Fruit fly (Drosophila melanogaster) whole organism, embryonic: Measurements from ENCODE around the gene CG13069.

ENCODE experiments used
- Aef1 ChIP-seq: fragments of 200-800 bp; sonication (Bioruptor generic); IDR thresholded peaks from 3 replicates; pipeline ENCODE4 v1.3.6; 2022; ENCODE audit warnings: missing biosample characterization, missing genetic modification characterization
- Blimp-1 ChIP-seq: fragments of 200-800 bp; sonication (Bioruptor generic); optimal IDR thresholded peaks from 3 replicates; lab custom pipeline; 2018; ENCODE audit warnings: missing biosample characterization, missing genetic modification characterization, mild to moderate bottlenecking, moderate library complexity, missing genetic modification reagents
- CG1024 ChIP-seq: fragments of 200-800 bp; sonication (Bioruptor generic); IDR thresholded peaks from 2 replicates; pipeline ENCODE4 v1.3.6; 2022; ENCODE audit warnings: missing biosample characterization, missing genetic modification characterization
- CG11085 ChIP-seq: fragments of 200-800 bp; sonication (Bioruptor generic); IDR thresholded peaks from 2 replicates; pipeline ENCODE4 v1.3.6; 2022; ENCODE audit warnings: missing biosample characterization, missing genetic modification characterization
- CG11560 ChIP-seq: fragments of 200-800 bp; sonication (Bioruptor generic); IDR thresholded peaks from 3 replicates; pipeline ENCODE4 v1.3.6; 2022; ENCODE audit warnings: missing biosample characterization, missing genetic modification characterization
- CG12769 ChIP-seq: fragments of 200-800 bp; sonication (Bioruptor generic); optimal IDR thresholded peaks from 2 replicates; lab custom pipeline; 2019; ENCODE audit warnings: missing biosample characterization, mild to moderate bottlenecking, missing genetic modification characterization, moderate library complexity
- CG1647 ChIP-seq: fragments of 200-800 bp; sonication (Bioruptor generic); optimal IDR thresholded peaks from 3 replicates; lab custom pipeline; 2016; ENCODE audit warnings: missing biosample characterization, missing genetic modification characterization
- CG16779 ChIP-seq: fragments of 200-800 bp; sonication (Bioruptor generic); IDR thresholded peaks from 2 replicates; pipeline ENCODE4 v1.3.6; 2022; ENCODE audit warnings: missing biosample characterization, missing genetic modification characterization
- CG17385 ChIP-seq: fragments of 200-800 bp; sonication (Bioruptor generic); optimal IDR thresholded peaks from 3 replicates; lab custom pipeline; 2018; ENCODE audit warnings: missing biosample characterization, mild to moderate bottlenecking, missing genetic modification characterization
- CG18764 ChIP-seq: fragments of 200-800 bp; sonication (Bioruptor generic); optimal IDR thresholded peaks from 3 replicates; lab custom pipeline; 2016; ENCODE audit warnings: missing biosample characterization, missing genetic modification characterization
- CG2875 ChIP-seq: fragments of 200-800 bp; sonication (Bioruptor generic); optimal IDR thresholded peaks from 2 replicates; lab custom pipeline; 2017; ENCODE audit warnings: missing biosample characterization, mild to moderate bottlenecking, missing genetic modification characterization, missing genetic modification reagents
- CG30431 ChIP-seq: fragments of 200-800 bp; sonication (Bioruptor generic); optimal IDR thresholded peaks from 2 replicates; lab custom pipeline; 2017; ENCODE audit warnings: missing biosample characterization, missing genetic modification characterization
- CG3995 ChIP-seq: fragments of 200-800 bp; sonication (Bioruptor generic); optimal IDR thresholded peaks from 3 replicates; lab custom pipeline; 2016; ENCODE audit warnings: missing biosample characterization, missing genetic modification characterization
- CG5953 ChIP-seq: fragments of 200-800 bp; sonication (Bioruptor generic); IDR thresholded peaks from 2 replicates; pipeline ENCODE4 v1.3.6; 2022; ENCODE audit warnings: missing biosample characterization, missing genetic modification characterization
- CG7745 ChIP-seq: fragments of 200-800 bp; sonication (Bioruptor generic); optimal IDR thresholded peaks from 2 replicates; lab custom pipeline; 2018; ENCODE audit warnings: missing biosample characterization, mild to moderate bottlenecking, missing genetic modification characterization, moderate library complexity
- Camta ChIP-seq: fragments of 200-800 bp; sonication (Bioruptor generic); optimal IDR thresholded peaks from 2 replicates; lab custom pipeline; 2016; ENCODE audit warnings: missing biosample characterization, missing genetic modification characterization
- Dref ChIP-seq: fragments of 200-800 bp; sonication (Bioruptor generic); IDR thresholded peaks from 2 replicates; pipeline ENCODE4 v1.3.6; 2022; ENCODE audit warnings: missing biosample characterization, missing genetic modification characterization
- Ets65A ChIP-seq: fragments of 200-800 bp; sonication (Bioruptor generic); peaks from one replicate; lab custom pipeline; 2016; ENCODE audit warnings: missing biosample characterization, missing genetic modification characterization
- Hmr ChIP-seq: fragments of 200-800 bp; sonication (Bioruptor generic); optimal IDR thresholded peaks from 3 replicates; lab custom pipeline; 2017; ENCODE audit warnings: mild to moderate bottlenecking, missing biosample characterization, missing genetic modification reagents, missing genetic modification characterization
- Hr78 ChIP-seq, 2 experiments: fragments of 200-800 bp in 1 of 2; fragments of >200 bp in 1 of 2; sonication (Bioruptor generic) in 1 of 2; optimal IDR thresholded peaks; 2 replicates each; lab custom pipeline; 2017 to 2019; ENCODE audit warnings: missing biosample characterization in 2 of 2, missing genetic modification characterization in 2 of 2, mild to moderate bottlenecking in 1 of 2, moderate library complexity in 1 of 2
- ara ChIP-seq: fragments of 200-800 bp; sonication (Bioruptor generic); IDR thresholded peaks from 2 replicates; pipeline ENCODE4 v1.3.6; 2022; ENCODE audit warnings: missing biosample characterization, missing genetic modification characterization
- chinmo ChIP-seq: fragments of 200-800 bp; sonication (Bioruptor generic); IDR thresholded peaks from 4 replicates; pipeline ENCODE4 v1.3.6; 2022; ENCODE audit warnings: missing biosample characterization, missing genetic modification characterization; ENCODE audit not compliant: partially characterized antibody
- dmrt99B ChIP-seq: fragments of 200-800 bp; sonication (Bioruptor generic); optimal IDR thresholded peaks from 2 replicates; lab custom pipeline; 2018; ENCODE audit warnings: missing biosample characterization, mild to moderate bottlenecking, missing genetic modification characterization, moderate library complexity
- gro ChIP-seq: fragments of 200-800 bp; sonication (Bioruptor generic); optimal IDR thresholded peaks from 2 replicates; lab custom pipeline; 2016; ENCODE audit warnings: missing biosample characterization, missing genetic modification characterization
- ken ChIP-seq: fragments of 200-800 bp; sonication (Bioruptor generic); IDR thresholded peaks from 3 replicates; pipeline ENCODE4 v1.3.6; 2022; ENCODE audit warnings: missing biosample characterization, missing genetic modification characterization
- phol ChIP-seq: fragments of 200-800 bp; sonication (Bioruptor generic); optimal IDR thresholded peaks from 3 replicates; lab custom pipeline; 2018; ENCODE audit warnings: missing biosample characterization, mild to moderate bottlenecking, missing genetic modification characterization, moderate library complexity
- sens ChIP-seq: fragments of 200-800 bp; sonication (Bioruptor generic); peaks from one replicate; lab custom pipeline; 2016; ENCODE audit warnings: missing biosample characterization, missing genetic modification characterization
- tin ChIP-seq: fragments of 200-800 bp; sonication (Bioruptor generic); optimal IDR thresholded peaks from 3 replicates; lab custom pipeline; 2016; ENCODE audit warnings: missing biosample characterization, missing genetic modification characterization
- vnd ChIP-seq: fragments of 200-800 bp; sonication (Bioruptor generic); IDR thresholded peaks from 3 replicates; pipeline ENCODE4 v1.3.6; 2022; ENCODE audit warnings: missing biosample characterization, missing genetic modification characterization; ENCODE audit not compliant: partially characterized antibody
- vvl ChIP-seq: fragments of 200-800 bp; sonication (Bioruptor generic); IDR thresholded peaks from 2 replicates; pipeline ENCODE4 v1.3.6; 2022; ENCODE audit warnings: missing biosample characterization, missing genetic modification characterization
- zf30C ChIP-seq: fragments of 200-800 bp; sonication (Bioruptor generic); optimal IDR thresholded peaks from 3 replicates; lab custom pipeline; 2018; ENCODE audit warnings: missing biosample characterization, mild to moderate bottlenecking, missing genetic modification characterization
- zfh1 ChIP-seq: fragments of 200-800 bp; sonication (Bioruptor generic); IDR thresholded peaks from 3 replicates; pipeline ENCODE4 v1.3.6; 2022; ENCODE audit warnings: missing biosample characterization, missing genetic modification characterization
- zfh2 ChIP-seq: fragments of 200-800 bp; sonication (Bioruptor generic); optimal IDR thresholded peaks from 2 replicates; lab custom pipeline; 2016; ENCODE audit warnings: missing biosample characterization, missing genetic modification characterization

The CG13069 gene

DNA sequence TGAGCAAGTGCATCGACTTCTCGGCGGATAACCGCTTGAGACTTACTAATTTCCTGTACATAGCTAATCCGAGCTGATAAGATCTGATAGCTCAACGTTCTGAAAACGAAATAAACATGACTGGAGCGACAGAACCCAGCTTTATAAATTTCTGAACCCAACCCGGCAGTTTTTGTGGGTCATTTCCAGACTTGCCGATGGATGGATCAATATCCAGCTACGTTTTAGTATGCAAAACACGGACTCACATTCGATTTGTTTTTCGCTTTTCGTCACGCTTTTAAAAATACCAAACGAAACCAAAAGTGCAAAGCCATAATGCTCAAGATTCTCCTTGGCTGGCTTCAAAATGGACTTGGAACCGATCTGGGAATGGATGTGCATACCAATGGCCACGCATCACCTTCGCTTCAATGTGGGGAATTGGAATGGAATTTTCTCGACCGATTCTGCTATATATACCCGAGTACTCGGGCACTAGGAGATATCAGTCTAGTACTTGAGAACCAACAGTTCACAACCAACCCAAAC, 5.7 kb downstream of the CG13069 start, which contains the start of the genes CG34248 and CG13067:
Gene CG34248, minus strand, starts transcription at position 101 of the 531 bp plus-strand sequence.
Gene CG13067, plus strand, starts transcription at position 481 of the 531 bp plus-strand sequence.
- TF ChIP-seq CG1024 (GFP tag; lab: Robert Waterston, UW) (no peak), vnd (no peak), vvl (peak; percentile 25; the same call in 1 of the 2 replicates), CG16779 (GFP tag; lab: Robert Waterston, UW) (no peak), Hr78 (GFP tag; optimal IDR thresholded peaks at IDR 0.05; lab: Kevin White, UChicago) (no peak), CG3995 (GFP tag; lab: Kevin White, UChicago) (no peak), Blimp-1 (GFP tag; lab: Kevin White, UChicago) (peak; percentile 80), gro (GFP tag; lab: Kevin White, UChicago) (no peak)
- TF ChIP-seq, all 482 proteins: peak for 2

- peak; percentile 37; the same call in 1 of the 2 replicates for TF ChIP-seq vvl
- no peak for TF ChIP-seq zfh1 (GFP tag; lab: Robert Waterston, UW)
- TF ChIP-seq Hmr = no peak
- TF ChIP-seq CG11085 = no peak
- TF ChIP-seq Aef1 (GFP tag; lab: Robert Waterston, UW) = no peak
- no peak for TF ChIP-seq CG17385 (GFP tag; lab: Kevin White, UChicago)
- TF ChIP-seq tin (GFP tag; lab: Kevin White, UChicago) = no peak
- TF ChIP-seq sens (GFP tag; lab: Kevin White, UChicago) = peak; percentile 52
- TF ChIP-seq chinmo (GFP tag; lab: Robert Waterston, UW) = 0 out of 4 replicates have a peak, but pooled peaks have one; percentile 48
- no peak for TF ChIP-seq CG5953 (GFP tag; lab: Robert Waterston, UW)
- no peak for TF ChIP-seq CG12769 (tag; lab: Kevin White, UChicago)
These were observed 7.3 kb downstream of the CG13069 start, which contains the start of gene CG13066 for dm6 chr3L:16272338-16272959. CG13066 (plus strand) TSS chr3L:16272909.

dm6 chr3L:16275391-16276017, 10.3 kb downstream of the CG13069 start:
- 0 out of 2 replicates have a peak, but pooled peaks have one; percentile 9 for TF ChIP-seq Dref
- TF ChIP-seq zf30C (GFP tag; lab: Kevin White, UChicago) = no peak
- peak; percentile 11 for TF ChIP-seq Ets65A
- TF ChIP-seq zfh2 (GFP tag; lab: Kevin White, UChicago) = no peak
- TF ChIP-seq CG7745 = no peak
- TF ChIP-seq, all 482 proteins: peak for 2

DNA sequence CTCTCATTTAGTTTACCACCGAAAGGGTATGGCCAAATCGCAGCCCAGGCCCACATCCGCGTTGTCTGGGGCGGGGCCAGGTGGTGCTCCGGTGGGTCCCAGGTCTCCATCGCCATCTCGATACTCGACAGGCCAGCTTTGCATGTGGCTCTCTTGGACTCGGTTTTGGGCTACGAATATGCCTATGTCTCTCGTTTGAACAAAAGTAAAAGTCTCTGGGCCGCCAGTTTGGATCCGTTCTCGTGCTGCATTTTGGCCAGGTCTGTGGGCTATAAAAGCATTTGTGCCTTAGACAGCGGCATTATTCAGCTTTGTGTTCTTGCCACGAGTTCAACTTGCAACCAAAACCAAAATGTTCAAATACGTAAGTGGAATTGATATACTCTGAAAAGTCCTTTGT, 11.9 kb downstream of the CG13069 start, which contains the start of gene CG13065:
Gene CG13065, plus strand, starts transcription at position 301 of the 400 bp plus-strand sequence.
- TF ChIP-seq CG2875 (GFP tag; lab: Kevin White, UChicago) (no peak), ara (GFP tag; lab: Robert Waterston, UW) (no peak), CG1647 (GFP tag; lab: Kevin White, UChicago) (no peak), Ets65A (no peak), dmrt99B (tag; lab: Kevin White, UChicago) (no peak), CG18764 (no peak), ken (no peak), CG30431 (GFP tag; lab: Kevin White, UChicago) (no peak), CG11560 (tag; lab: Robert Waterston, UW) (no peak), phol (no peak), Camta (GFP tag; lab: Kevin White, UChicago) (no peak)
